Worm (Caenorhabditis elegans): Measurements from ENCODE around the gene clec-126.
A peak's percentile ranks its signal among the peaks of the same experiment; 100 is the strongest.

Gene clec-126

ce11 chrII:3547282-3547681, 28.0 kb downstream of the clec-126 start (continued):
- TF ChIP-seq lsy-2 (tag; optimal IDR thresholded peaks at IDR 0.05): peak in 1 of 2 experiments; percentile 68
- peak; percentile 66 for TF ChIP-seq unc-55 (GFP tag; optimal IDR thresholded peaks at IDR 0.05)
- no peak for TF ChIP-seq skn-1 (tag; optimal IDR thresholded peaks at IDR 0.05)
- TF ChIP-seq crh-2 (tag; optimal IDR thresholded peaks at IDR 0.05): no peak

DNA sequence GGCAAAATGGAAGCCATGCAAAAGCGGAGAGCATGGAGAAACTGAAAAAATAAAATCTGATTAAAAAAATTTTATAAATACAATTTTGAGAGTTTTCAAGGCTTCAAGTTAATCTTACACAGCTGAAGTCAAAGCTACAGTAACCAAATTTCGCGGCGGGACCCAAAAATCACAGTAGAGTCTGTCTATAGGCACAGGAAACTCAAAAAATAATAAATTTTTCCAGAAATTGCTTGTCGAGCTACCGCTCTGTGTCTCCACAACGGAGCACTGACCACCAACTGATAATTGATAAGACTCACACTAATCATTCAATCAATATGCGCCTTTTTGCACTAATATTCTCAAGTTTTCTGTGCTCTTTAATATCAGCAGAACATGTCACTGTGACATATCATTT, 31.1 kb downstream of the clec-126 start, which contains the start of gene W10G11.19:
W10G11.19 (plus strand) TSS at position 301 of the 400 bp plus-strand sequence.
- peak; percentile 38 for TF ChIP-seq fos-1 (tag; optimal IDR thresholded peaks at IDR 0.05)
- no peak for TF ChIP-seq elt-1 (tag; optimal IDR thresholded peaks at IDR 0.05)

- TF ChIP-seq egl-27 (tag; optimal IDR thresholded peaks at IDR 0.05) (no peak), nhr-6 (tag; optimal IDR thresholded peaks at IDR 0.05) (peak; percentile 23), lsy-2 (tag; optimal IDR thresholded peaks at IDR 0.05) (peak; percentile 65 to 86), unc-55 (GFP tag; optimal IDR thresholded peaks at IDR 0.05) (peak; percentile 45), lin-13 (GFP tag; optimal IDR thresholded peaks at IDR 0.05) (peak; percentile 71), ceh-16 (tag; optimal IDR thresholded peaks at IDR 0.05) (no peak), nhr-129 (tag; optimal IDR thresholded peaks at IDR 0.05) (peak; percentile 13), snpc-4 (tag; optimal IDR thresholded peaks at IDR 0.05) (no peak), fos-1 (tag; optimal IDR thresholded peaks at IDR 0.05) (peak; percentile 10), gmeb-1 (tag; optimal IDR thresholded peaks at IDR 0.05) (peak; percentile 55), sma-3 (GFP tag; optimal IDR thresholded peaks at IDR 0.05) (peak; percentile 66), crh-2 (tag; optimal IDR thresholded peaks at IDR 0.05) (peak; percentile 8), nhr-21 (tag; optimal IDR thresholded peaks at IDR 0.05) (peak; percentile 28), F13H6.1 (tag; optimal IDR thresholded peaks at IDR 0.05) (peak; percentile 58), C34F6.9 (tag; optimal IDR thresholded peaks at IDR 0.05) (peak; percentile 68), nhr-25 (tag; optimal IDR thresholded peaks at IDR 0.05) (peak; percentile 57)
Observed at ce11 chrII:3553453-3553852, 34.2 kb downstream of the clec-126 start, which contains the start of gene dnc-3. TSS of gene dnc-3 (plus strand) at chrII:3553724.

DNA sequence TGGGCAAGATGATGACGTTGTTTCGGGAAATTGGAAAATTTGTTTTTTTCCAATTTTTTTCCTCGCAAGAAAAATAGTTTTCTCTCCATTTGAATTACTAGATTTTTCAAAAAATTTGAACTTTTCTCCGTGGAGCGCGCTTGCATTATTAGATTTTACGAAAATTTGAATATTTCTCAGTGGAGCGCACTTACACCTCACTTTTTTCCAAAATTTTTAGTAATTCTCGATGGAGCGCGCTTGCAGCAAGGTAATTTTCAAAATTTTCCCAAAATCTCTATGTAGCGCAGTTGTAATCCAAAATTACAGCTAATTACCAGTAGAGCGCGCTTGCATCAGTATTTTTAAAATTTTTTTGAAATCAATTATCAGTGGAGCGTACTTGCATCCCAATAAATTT, 35.4 kb downstream of the clec-126 start:
- TF ChIP-seq ztf-11 (tag; optimal IDR thresholded peaks at IDR 0.05) (no peak), sma-3 (GFP tag; optimal IDR thresholded peaks at IDR 0.05) (no peak), blmp-1 (tag; optimal IDR thresholded peaks at IDR 0.05; ENCODE audit: insufficient read depth) (no peak), lin-11 (tag; optimal IDR thresholded peaks at IDR 0.05) (no peak), ztf-4 (tag; optimal IDR thresholded peaks at IDR 0.05) (no peak), unc-55 (GFP tag; optimal IDR thresholded peaks at IDR 0.05) (no peak)

DNA sequence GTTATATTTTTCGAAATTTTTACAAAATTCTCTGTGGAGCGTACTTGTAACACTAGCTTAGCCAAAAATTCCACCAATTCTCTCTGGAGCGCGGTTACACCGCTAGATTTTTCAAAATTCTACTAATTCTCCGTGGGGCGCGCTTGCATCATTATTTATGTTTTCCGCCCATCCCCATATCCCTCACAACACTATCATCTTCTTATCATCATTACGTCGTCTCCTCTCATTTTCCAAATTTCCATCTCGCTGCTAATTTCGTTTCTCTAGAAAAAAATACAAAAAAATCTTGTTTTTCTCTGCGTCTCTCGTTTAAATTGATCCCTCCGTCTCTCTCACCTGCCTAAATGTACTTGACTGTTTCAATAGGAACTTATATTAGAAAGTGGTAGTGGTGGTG, 36.0 kb downstream of the clec-126 start:
- TF ChIP-seq sma-3 (GFP tag; optimal IDR thresholded peaks at IDR 0.05) (peak; percentile 54), nhr-23 (tag; optimal IDR thresholded peaks at IDR 0.05) (no peak)

DNA sequence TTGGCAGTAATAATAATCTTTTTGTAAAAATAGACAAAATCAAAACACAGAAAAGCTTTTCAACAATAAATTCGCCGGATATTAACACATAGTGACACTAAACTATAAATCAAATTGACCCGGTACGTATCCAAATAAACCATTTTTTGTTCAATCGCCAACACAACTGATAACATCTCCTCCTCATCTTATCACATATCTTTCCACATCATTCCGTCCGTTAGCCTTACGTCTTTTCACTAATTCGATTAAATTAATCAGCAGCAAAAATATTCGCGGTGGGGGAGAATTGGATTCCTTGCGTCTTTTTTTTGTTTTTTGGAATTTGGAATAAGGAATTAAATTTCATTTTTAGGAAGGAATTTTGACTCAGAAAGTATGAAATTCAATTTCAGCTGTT, 37.3 kb downstream of the clec-126 start:
- TF ChIP-seq mab-5 (tag; optimal IDR thresholded peaks at IDR 0.05) (no peak), snpc-4 (tag; optimal IDR thresholded peaks at IDR 0.05) (no peak), nhr-11 (tag; optimal IDR thresholded peaks at IDR 0.05) (no peak), R02D3.7 (tag; optimal IDR thresholded peaks at IDR 0.05) (no peak)

DNA sequence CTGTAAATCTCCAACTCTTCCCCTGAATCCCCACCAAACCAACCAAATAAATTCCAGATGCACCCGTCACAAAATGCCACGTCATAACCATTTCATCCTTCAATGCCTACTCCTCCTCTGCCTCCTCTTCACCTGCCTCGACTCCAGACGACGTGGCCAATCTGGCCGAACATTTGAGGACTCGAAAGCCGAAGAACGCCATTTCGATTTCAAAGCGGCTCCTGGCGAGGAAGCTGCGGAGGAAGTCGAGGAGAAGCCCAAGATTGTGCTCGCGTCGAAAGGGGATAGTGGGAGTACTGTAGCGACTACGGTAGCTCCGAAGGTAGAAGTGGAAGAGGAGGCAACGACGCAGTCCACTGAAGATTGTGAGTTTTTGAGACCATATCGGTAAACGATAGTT, 38.1 kb downstream of the clec-126 start, which contains the start of gene lgc-45:
lgc-45 (plus strand) TSS at position 56 of the 400 bp plus-strand sequence.
- TF ChIP-seq mbf-1 (tag; optimal IDR thresholded peaks at IDR 0.05) (no peak), nhr-11 (tag; optimal IDR thresholded peaks at IDR 0.05) (no peak), unc-55 (GFP tag; optimal IDR thresholded peaks at IDR 0.05) (no peak), C34F6.9 (tag; optimal IDR thresholded peaks at IDR 0.05) (no peak), ceh-16 (tag; optimal IDR thresholded peaks at IDR 0.05) (no peak), ceh-82 (tag; optimal IDR thresholded peaks at IDR 0.05) (no peak), dmd-4 (tag; optimal IDR thresholded peaks at IDR 0.05) (no peak)

DNA sequence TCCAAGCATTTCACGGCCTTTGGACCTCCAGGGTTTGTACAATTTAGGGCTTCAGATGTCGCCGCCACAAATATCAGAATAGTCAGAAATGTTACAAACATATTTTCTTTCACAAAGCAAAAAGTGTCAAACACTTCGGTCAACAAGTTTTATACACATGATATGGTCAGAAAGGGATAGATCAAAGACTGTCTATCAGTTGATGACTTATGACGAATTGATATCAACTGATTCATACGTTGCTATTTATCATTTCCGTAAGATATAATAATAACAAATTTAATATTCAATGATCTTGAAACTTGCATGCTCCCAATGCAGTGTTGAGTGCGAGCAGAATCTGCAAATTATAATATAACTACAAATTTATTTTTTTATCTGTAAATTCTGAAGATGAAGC, 41.3 kb downstream of the clec-126 start, which contains the start of gene W10G11.1:
W10G11.1 (minus strand) TSS at position 101 of the 400 bp plus-strand sequence.
- no peak for TF ChIP-seq ZK546.5 (tag; optimal IDR thresholded peaks at IDR 0.05)
- TF ChIP-seq snpc-4 (tag; optimal IDR thresholded peaks at IDR 0.05): no peak
- TF ChIP-seq sma-3 (GFP tag; optimal IDR thresholded peaks at IDR 0.05): no peak
- no peak for TF ChIP-seq lsy-2 (tag; optimal IDR thresholded peaks at IDR 0.05)
- no peak for TF ChIP-seq sma-9 (GFP tag; optimal IDR thresholded peaks at IDR 0.05)
- no peak for TF ChIP-seq sma-9 (tag; optimal IDR thresholded peaks at IDR 0.05)
